Fruit fly (Drosophila melanogaster): Measurements from ENCODE around the gene CG1958.

- TF ChIP-seq ttk (optimal IDR thresholded peaks at IDR 0.05) (no peak), Myc (optimal IDR thresholded peaks at IDR 0.05) (no peak), insv (optimal IDR thresholded peaks at IDR 0.05) (no peak), psq (optimal IDR thresholded peaks at IDR 0.05) (no peak), h (optimal IDR thresholded peaks at IDR 0.05) (no peak), Sin3A (optimal IDR thresholded peaks at IDR 0.05) (no peak)
Observed at dm6 chrX:7246070-7246469, 20.6 kb upstream of the CG1958 start.

Measured in Kc167 (cell line).